Fruit fly (Drosophila melanogaster) ovary, adult (tissue): ENCODE data around the gene msl-3.

Experiments used
- CG17801 ChIP-seq: fragments of 200-800 bp; optimal IDR thresholded peaks from 2 replicates; lab custom pipeline; 2019; ENCODE audit warnings: missing biosample characterization, mild to moderate bottlenecking, missing genetic modification characterization, moderate library complexity; ENCODE audit not compliant: partially characterized antibody

The msl-3 gene

DNA sequence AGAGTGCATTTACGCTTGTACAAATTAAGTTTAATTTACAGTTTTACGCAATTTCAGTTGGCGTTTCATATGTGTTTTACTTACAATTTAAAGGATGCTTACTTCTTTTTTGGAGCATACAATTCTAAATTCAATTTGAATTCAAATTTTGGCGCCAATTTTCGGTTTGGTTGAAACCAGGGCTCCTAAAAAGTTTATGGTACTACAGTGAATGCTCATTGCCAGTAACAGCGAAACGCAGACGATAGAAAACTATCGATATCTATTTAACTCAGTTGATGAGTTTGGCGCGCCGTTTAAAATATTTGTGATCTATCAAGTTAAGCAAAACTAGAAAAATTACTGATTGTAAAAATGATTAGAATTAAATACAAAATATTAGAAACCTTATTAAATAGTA is 31.3 kb downstream of the msl-3 start:
- TF ChIP-seq CG17801 (GFP tag; lab: Kevin White, UChicago): no peak

DNA sequence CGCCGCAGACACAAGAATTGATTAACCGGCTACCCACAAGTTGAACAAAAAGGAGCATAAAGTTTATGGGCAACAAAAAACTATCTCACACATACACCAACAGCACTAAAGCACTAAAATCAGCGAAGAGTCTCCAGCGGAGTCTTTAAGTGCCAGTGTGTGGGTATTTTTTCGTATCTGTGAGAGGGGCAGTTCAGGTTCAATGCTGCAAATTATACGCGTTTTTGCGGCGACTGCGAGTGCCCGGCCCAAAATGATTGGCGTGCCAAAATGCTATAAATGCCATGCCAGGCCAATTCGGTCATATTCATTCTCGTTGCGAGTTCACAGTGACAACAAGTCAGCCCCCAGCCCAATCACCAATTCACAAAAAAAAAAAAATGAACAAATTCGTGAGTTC is 32.4 kb downstream of the msl-3 start, which contains the start of gene Cpr65Ec:
Gene Cpr65Ec (plus strand): TSS at position 301 of the 400 bp plus-strand sequence.
- TF ChIP-seq CG17801 (GFP tag; lab: Kevin White, UChicago): no peak

DNA sequence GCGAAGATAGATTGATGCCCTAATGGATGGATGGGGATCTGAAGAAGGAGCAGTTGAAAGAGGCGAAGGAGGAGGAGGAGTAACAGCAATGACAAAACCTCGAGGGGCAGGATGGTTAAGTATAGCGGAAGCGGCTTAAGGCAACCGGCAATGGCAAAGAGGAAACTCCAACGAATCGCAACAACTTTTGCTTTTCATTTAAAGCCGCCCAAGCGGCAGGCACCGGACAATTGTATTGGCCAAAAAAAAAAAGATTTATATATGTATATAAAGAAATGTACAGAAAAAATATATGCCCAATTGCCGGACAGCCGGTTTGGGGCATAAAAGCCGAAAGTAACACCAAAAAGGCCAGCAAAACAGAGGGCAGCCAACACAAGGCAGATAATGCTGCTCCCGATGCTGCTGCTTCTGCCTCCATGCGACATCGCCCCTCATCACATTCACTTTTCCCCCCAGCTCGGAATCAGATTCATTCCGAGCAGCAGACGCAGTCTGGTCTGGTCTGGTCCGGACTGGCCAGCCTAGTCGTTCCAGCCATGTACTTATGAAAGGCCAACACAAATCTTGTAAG is 33.9 kb downstream of the msl-3 start:
- TF ChIP-seq CG17801 (GFP tag; lab: Kevin White, UChicago): no peak

DNA sequence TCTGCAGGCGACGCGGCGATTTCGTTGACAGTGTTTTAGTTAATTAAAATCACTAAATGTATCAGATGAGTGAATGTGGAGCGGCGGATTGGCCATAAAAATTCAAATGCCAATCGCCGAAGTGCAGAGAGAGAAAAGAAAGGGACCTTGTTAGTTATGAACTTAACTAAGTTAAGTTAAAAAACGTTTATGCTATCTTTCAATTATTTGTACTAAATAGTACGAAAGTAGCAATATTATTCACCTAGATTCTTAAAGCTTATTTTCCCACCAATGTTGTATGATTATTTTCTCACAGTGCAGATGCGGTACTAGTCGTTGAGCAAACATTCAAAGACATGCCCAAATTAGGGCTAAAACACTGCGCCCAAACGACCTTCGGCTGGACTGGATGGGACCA is 34.6 kb downstream of the msl-3 start:
- TF ChIP-seq CG17801 (GFP tag; lab: Kevin White, UChicago): no peak

DNA sequence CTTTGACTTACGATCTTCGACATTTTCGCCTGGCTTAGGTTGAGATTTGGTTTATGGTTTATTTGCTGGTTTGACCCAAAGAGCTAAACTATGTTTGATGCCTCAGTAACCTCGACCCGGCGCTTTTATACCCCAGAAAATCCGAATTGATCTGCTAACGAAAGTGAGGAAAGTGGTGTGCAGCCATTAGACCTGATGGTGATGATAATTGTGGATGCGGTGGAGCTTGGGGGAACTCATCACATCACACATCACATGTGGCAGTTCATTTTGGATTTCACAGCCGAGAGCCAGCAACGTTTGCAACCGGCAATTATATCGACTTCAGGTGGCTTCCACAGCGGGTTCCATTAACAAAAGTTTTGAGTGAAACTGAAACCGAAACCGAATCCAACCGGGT is 36.6 kb downstream of the msl-3 start, which contains the start of gene Cpr65Eb:
Gene Cpr65Eb (minus strand): TSS at position 101 of the 400 bp plus-strand sequence.
- TF ChIP-seq CG17801 (GFP tag; lab: Kevin White, UChicago): no peak

DNA sequence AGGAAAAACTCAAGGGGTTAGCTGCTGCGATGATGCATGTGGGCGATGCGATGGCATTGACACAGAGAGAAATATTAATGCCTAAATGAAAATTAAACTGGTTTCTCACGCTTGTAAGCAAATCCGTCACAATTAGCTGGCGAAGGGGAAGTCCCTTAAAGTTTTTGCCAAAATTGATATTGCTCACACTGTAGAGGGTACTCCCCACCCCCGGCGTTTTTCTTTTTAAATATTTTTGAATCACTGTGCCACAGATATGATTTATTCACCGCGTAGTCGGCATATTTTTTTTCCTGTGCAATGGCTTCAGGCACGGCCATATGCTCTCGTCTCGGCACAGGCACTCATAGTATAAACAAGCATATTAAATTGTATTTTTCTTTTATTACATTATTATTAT is 38.0 kb downstream of the msl-3 start:
- no peak for TF ChIP-seq CG17801 (GFP tag; lab: Kevin White, UChicago)

DNA sequence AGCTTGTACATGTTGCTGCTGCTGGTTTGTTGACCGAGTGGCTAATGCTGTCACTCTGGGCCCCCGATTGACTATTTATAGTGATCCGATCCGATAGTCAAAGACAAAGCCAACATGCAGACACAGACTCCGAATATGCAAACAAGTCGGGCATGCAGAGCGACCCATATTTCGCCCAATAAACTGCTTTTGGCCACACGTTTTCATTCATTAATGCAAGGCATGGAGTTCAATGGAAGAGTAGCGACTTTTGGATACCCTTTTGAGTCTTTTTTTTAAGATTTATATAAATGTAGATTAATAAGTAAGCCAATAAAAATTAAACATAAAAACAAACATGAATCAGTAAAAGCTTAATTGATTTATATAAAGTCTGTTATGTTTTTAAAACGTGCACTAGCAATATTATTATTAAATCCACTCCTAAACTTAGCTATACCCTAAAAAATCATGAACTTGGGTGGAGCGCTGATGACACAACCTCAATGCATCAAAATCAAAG is 38.7 kb downstream of the msl-3 start, which contains the start of gene Cpr65Ea:
Gene Cpr65Ea (minus strand): TSS at position 51 of the 502 bp plus-strand sequence.
- TF ChIP-seq CG17801 (GFP tag; lab: Kevin White, UChicago): no peak

DNA sequence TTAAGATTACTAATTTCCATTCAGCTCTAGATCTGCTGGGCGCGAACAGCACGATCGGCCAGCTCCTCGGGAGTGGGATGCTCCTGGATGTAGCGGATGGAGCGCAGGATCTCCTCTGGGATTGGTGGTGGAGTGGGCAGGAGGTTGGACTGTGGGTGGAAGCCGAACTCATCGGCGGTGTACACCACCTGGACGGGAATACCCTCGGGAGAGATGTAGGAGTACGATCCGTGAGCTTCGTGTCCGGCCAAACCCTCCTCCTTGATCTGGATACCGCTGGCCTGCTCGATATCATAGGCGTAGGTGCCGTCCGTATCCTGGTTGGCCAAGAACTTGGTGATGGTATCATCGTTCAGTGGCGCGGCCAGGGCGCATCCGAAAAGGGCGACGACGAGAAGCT is 39.2 kb downstream of the msl-3 start:
- TF ChIP-seq CG17801 (GFP tag; lab: Kevin White, UChicago): no peak

DNA sequence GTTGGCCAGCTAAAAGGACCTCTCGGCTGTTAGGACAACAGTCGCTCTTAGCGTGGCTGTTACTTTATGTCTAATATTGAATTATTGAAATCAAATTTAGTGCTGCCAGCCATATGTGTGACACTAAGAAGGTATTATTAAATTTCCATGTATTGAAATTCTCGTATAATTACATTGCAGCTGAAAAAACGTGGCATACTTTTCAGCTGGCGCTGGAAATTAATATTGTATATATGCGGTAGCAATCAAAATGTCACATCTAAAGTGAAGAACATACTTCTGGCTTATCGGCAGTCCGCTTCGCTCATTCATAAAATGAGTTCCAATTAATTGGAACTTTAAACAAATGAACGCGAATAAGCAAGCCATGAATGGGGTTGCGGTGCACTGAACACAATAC is 43.2 kb downstream of the msl-3 start:
- TF ChIP-seq CG17801 (GFP tag; lab: Kevin White, UChicago): no peak

DNA sequence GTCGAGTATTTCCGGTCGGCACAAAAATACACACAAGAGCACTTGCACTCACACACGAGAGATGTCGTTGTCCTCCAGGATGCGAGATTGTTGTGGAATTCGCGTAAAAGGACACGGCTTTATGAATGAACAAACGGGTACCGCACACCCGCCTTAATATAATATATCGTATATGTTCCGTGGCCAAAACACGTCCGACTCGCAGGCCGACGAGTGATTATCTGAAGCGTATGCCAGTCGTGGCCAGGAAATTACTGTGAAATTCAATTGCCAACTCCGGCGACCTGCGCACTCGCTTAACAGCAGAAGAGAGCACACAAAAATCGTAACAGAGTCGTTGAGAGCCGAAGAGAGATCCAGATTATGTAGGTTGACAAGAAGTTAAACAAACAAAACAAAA is 48.1 kb downstream of the msl-3 start, which contains the start of gene CG8641:
Gene CG8641 (minus strand): TSS at position 205 of the 400 bp plus-strand sequence.
- no peak for TF ChIP-seq CG17801 (GFP tag; lab: Kevin White, UChicago)

DNA sequence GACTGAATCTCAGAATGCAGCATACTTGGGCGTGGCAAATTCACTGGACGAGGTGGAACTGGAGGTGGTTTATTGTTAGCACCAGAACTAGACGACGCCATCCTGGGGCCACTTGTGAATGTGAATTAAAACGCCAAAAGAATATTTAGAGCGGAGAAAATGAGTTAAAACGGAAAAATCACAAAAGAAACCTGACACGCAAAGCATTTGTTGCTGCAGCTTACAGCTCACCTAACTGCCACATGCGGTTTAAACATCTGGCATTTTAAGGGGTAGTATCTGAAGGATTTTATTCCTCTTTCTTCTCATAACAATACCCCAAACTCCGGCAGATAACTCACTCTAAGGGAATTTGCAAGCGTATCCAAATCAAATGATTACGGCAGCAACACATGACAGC is 50.2 kb downstream of the msl-3 start, which contains the start of gene CG34030:
Gene CG34030 (minus strand): TSS at position 101 of the 400 bp plus-strand sequence.
- no peak for TF ChIP-seq CG17801 (GFP tag; lab: Kevin White, UChicago)
